Worm (Caenorhabditis elegans): ENCODE results near the gene D2023.4.
A peak's percentile ranks its signal among the peaks of the same experiment; 100 is the strongest.

D2023.4 gene

DNA sequence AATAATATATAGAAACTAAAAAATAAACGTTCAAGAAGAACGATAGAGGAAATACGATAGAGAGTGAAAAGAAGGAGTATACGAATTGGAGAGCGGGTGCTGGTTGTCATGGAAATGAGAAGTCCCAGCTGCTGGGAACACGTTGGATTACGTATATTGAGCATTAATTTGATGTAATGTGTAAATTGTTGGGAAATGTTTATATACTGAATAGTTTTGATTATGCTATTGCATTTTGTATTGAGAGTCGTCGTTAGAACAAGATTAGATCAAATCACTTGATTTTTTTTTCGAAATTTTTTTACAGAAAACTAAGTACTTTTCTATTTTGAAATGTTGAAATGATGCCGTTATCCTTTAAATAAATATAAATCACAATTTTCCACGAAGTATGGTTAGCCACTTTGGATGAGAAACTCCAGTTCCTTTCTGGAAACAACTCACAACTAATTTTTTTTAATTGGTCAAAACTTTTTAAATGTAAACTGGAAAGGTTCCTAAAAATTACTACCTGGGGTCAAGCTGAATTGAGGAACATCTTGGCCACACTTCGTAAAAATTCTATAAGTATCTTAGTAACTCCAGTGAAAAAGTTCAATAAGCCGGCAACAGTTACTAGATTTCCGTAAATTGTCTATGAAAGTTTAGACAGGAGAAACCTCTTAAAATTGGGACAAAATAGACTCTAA lies 18.3 kb upstream of the D2023.4 start, which contains the start of gene nphp-4:
nphp-4 (minus strand) TSS at position 51 of the 689 bp plus-strand sequence.
- TF ChIP-seq attf-5 (GFP tag; optimal IDR thresholded peaks at IDR 0.05) (no peak), gei-17 (GFP tag; optimal IDR thresholded peaks at IDR 0.05) (no peak)

DNA sequence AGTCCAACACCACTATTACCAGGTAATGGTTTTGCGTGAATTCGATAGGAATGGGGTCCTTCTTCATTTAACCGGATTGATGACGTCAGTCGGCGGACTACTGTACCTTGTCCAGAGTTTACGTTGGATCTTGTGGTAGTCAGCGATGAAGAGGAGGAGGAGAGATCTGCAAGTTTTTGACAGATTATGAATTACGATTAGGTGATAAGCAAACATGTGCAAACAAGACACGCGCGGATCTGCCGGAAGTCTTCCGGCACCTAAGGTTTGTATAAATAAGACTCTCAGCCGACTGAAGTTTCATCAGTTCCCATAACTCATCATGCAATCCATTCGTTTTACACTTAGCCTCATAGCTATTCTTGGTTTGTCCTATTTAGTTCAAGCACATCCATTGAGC lies 13.7 kb upstream of the D2023.4 start, which contains the start of gene idpb-5:
idpb-5 (plus strand) TSS at position 301 of the 400 bp plus-strand sequence.
- no peak for TF ChIP-seq aptf-3 (GFP tag; IDR thresholded peaks at IDR 0.05)
- no peak for TF ChIP-seq F10E7.11 (tag; optimal IDR thresholded peaks at IDR 0.05)
- TF ChIP-seq attf-3 (GFP tag; conservative IDR thresholded peaks at IDR 0.05) = no peak
- TF ChIP-seq cebp-1 (GFP tag; IDR thresholded peaks at IDR 0.05) = no peak
- TF ChIP-seq cebp-1 (tag; optimal IDR thresholded peaks at IDR 0.05) = no peak
- no peak for TF ChIP-seq Y56A3A.18 (GFP tag; IDR thresholded peaks at IDR 0.05)
- TF ChIP-seq somi-1 (GFP tag; optimal IDR thresholded peaks at IDR 0.05) = no peak
- TF ChIP-seq tlf-1 (GFP tag; optimal IDR thresholded peaks at IDR 0.05) = no peak
- TF ChIP-seq hmg-1.2 (GFP tag; IDR thresholded peaks at IDR 0.05) = no peak
- TF ChIP-seq D2030.7 (GFP tag; IDR thresholded peaks at IDR 0.05) = no peak
- TF ChIP-seq ceh-40 (GFP tag; IDR thresholded peaks at IDR 0.05) = no peak
- no peak for TF ChIP-seq egl-44 (GFP tag; IDR thresholded peaks at IDR 0.05)
- no peak for TF ChIP-seq hrde-1 (tag; optimal IDR thresholded peaks at IDR 0.05; ENCODE audit: borderline replicate concordance)
- TF ChIP-seq hmg-20 (GFP tag; IDR thresholded peaks at IDR 0.05) = no peak
- TF ChIP-seq ccch-3 (GFP tag; optimal IDR thresholded peaks at IDR 0.05) = no peak
- TF ChIP-seq hlh-12 (tag; optimal IDR thresholded peaks at IDR 0.05) = no peak
- no peak for TF ChIP-seq sdz-38 (tag; optimal IDR thresholded peaks at IDR 0.05)
- TF ChIP-seq F49E8.2 (tag; optimal IDR thresholded peaks at IDR 0.05; ENCODE audit: insufficient read depth) = no peak
- no peak for TF ChIP-seq K11D2.4 (GFP tag; IDR thresholded peaks at IDR 0.05)
- no peak for TF ChIP-seq lir-1 (GFP tag; conservative IDR thresholded peaks at IDR 0.05)
- TF ChIP-seq ztf-22 (GFP tag; optimal IDR thresholded peaks at IDR 0.05) = no peak

DNA sequence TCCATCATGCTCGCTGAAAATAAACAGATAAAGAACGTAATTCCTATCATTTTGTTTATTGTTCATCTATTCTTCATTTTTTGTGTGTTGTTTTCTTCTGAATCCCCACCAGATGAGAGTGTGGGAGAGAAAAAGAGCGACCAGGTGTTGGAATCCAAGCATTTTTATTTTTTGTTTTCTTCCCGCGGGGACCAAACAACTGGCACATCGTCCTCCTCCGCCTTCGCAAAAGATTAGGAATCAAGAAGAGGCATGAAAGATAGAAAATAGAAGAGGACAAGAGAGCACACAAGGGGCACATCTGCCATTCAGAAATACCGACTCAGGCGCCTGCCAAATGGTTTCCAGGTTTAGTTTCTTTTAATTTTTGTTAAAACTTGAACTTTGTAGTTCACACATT lies 10.5 kb upstream of the D2023.4 start, which contains the start of gene R13H4.2:
R13H4.2 (plus strand) TSS at position 319 of the 400 bp plus-strand sequence.
- TF ChIP-seq tlf-1 (GFP tag; optimal IDR thresholded peaks at IDR 0.05) (no peak), Y53F4B.3 (GFP tag; IDR thresholded peaks at IDR 0.05) (no peak), xnd-1 (tag; optimal IDR thresholded peaks at IDR 0.05) (no peak), B0336.3 (GFP tag; IDR thresholded peaks at IDR 0.05) (no peak), K12H6.12 (tag; optimal IDR thresholded peaks at IDR 0.05) (peak; percentile 10), madf-8 (GFP tag; conservative IDR thresholded peaks at IDR 0.05) (no peak), sptf-2 (GFP tag; optimal IDR thresholded peaks at IDR 0.05) (no peak)

DNA sequence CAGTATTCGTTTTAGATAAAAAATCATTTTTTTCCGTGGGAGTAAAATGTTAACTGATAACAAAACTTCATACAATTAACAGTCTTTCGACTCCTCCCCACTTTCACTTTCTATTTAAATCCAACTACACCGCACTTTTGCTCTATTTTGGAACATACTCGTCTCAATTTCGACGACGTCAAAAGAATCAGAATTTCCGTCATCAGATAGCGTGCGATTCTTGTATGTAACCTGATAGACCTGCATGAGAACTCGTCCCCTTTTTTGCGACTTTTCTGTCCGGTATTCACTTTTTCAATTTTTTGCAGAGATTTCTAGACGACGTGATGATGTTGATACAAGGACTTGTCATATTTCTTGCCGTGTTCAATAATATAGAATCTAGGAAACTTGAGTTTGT lies 7.8 kb upstream of the D2023.4 start, which contains the start of gene pho-8:
pho-8 (plus strand) TSS at position 301 of the 400 bp plus-strand sequence.
- TF ChIP-seq C17E4.6 (GFP tag; IDR thresholded peaks at IDR 0.05) (no peak), let-607 (tag; optimal IDR thresholded peaks at IDR 0.05) (no peak), snpc-1.3 (tag; optimal IDR thresholded peaks at IDR 0.05; ENCODE audit: insufficient read depth) (no peak), ztf-25 (GFP tag; IDR thresholded peaks at IDR 0.05) (no peak)

Measured in whole organism, young adult.